Fruit fly (Drosophila melanogaster): ENCODE results near the gene CG3164.

The CG3164 gene

dm6 chr2L:72752-73435 is 57.7 kb downstream of the CG3164 start (continued):
- TF ChIP-seq luna (GFP tag; optimal IDR thresholded peaks at IDR 0.05) (no peak), dysf (GFP tag; IDR thresholded peaks at IDR 0.05) (peak; percentile 62; the same call in 2 of the 3 replicates), CG6175 (GFP tag; IDR thresholded peaks at IDR 0.05) (no peak), CG10366 (GFP tag; IDR thresholded peaks at IDR 0.05) (peak; percentile 94), bsh (GFP tag; optimal IDR thresholded peaks at IDR 0.05) (no peak), Tbp (GFP tag; optimal IDR thresholded peaks at IDR 0.05) (no peak), CG13296 (GFP tag; optimal IDR thresholded peaks at IDR 0.05) (no peak), exex (tag; optimal IDR thresholded peaks at IDR 0.05) (peak; percentile 79), sima (GFP tag; optimal IDR thresholded peaks at IDR 0.05) (no peak), CTCF (GFP tag; optimal IDR thresholded peaks at IDR 0.05) (peak; percentile 99), CG2199 (GFP tag; IDR thresholded peaks at IDR 0.05) (0 out of 3 replicates have a peak, but pooled peaks have one; percentile 62), CG5245 (GFP tag; optimal IDR thresholded peaks at IDR 0.05) (peak; percentile 32), gce (GFP tag; IDR thresholded peaks at IDR 0.05) (no peak), CG7357 (GFP tag; IDR thresholded peaks at IDR 0.05) (no peak), CG31224 (GFP tag; IDR thresholded peaks at IDR 0.05) (no peak), tup (GFP tag; optimal IDR thresholded peaks at IDR 0.05) (no peak), unc-4 (GFP tag; IDR thresholded peaks at IDR 0.05; ENCODE audit: partially characterized antibody) (peak; percentile 66), CG31441 (GFP tag; IDR thresholded peaks at IDR 0.05) (no peak), mam (GFP tag; optimal IDR thresholded peaks at IDR 0.05) (peak; percentile 25), chn (GFP tag; optimal IDR thresholded peaks at IDR 0.05) (peak; percentile 56), CG34376 (GFP tag; optimal IDR thresholded peaks at IDR 0.05) (peak; percentile 4), Aef1 (GFP tag; IDR thresholded peaks at IDR 0.05) (no peak), pzg (GFP tag; optimal IDR thresholded peaks at IDR 0.05) (peak; percentile 66), CG17829 (tag; optimal IDR thresholded peaks at IDR 0.05) (no peak), org-1 (GFP tag; optimal IDR thresholded peaks at IDR 0.05) (no peak), CG10565 (GFP tag; optimal IDR thresholded peaks at IDR 0.05) (no peak), stc (GFP tag; IDR thresholded peaks at IDR 0.05) (no peak), slou (GFP tag; optimal IDR thresholded peaks at IDR 0.05) (no peak), Sox100B (GFP tag; optimal IDR thresholded peaks at IDR 0.05) (no peak), fd3F (GFP tag; optimal IDR thresholded peaks at IDR 0.05) (no peak), her (GFP tag; optimal IDR thresholded peaks at IDR 0.05) (peak; percentile 38), BtbVII (GFP tag; optimal IDR thresholded peaks at IDR 0.05) (peak; percentile 4), sr (GFP tag; IDR thresholded peaks at IDR 0.05) (no peak; the same call in 2 of the 3 replicates), Poxn (GFP tag; IDR thresholded peaks at IDR 0.05) (no peak), Spps (tag; optimal IDR thresholded peaks at IDR 0.05) (no peak), CG13624 (GFP tag; optimal IDR thresholded peaks at IDR 0.05) (peak; percentile 84), ac (GFP tag; optimal IDR thresholded peaks at IDR 0.05) (no peak), trh (GFP tag; optimal IDR thresholded peaks at IDR 0.05) (no peak), CG4404 (GFP tag; IDR thresholded peaks at IDR 0.05) (no peak), Hsf (GFP tag; optimal IDR thresholded peaks at IDR 0.05) (peak; percentile 18), CG11085 (GFP tag; IDR thresholded peaks at IDR 0.05) (0 out of 2 replicates have a peak, but pooled peaks have one; percentile 11), MESR4 (GFP tag; optimal IDR thresholded peaks at IDR 0.05) (no peak), CG17328 (GFP tag; IDR thresholded peaks at IDR 0.05) (no peak), pnt (GFP tag; optimal IDR thresholded peaks at IDR 0.05) (no peak), Nf-YB (GFP tag; optimal IDR thresholded peaks at IDR 0.05) (no peak), ewg (GFP tag; optimal IDR thresholded peaks at IDR 0.05) (peak; percentile 69), H15 (GFP tag; IDR thresholded peaks at IDR 0.05) (no peak), sug (tag; optimal IDR thresholded peaks at IDR 0.05) (peak; percentile 46), PHDP (tag; optimal IDR thresholded peaks at IDR 0.05) (peak; percentile 49), CG6272 (GFP tag; IDR thresholded peaks at IDR 0.05) (no peak), bcd (GFP tag; optimal IDR thresholded peaks at IDR 0.05) (peak; percentile 26)

All from whole organism, embryonic.